Worm (Caenorhabditis elegans): Measurements from ENCODE around the gene F42A9.8.

F42A9.8 gene

ce11 chrIV:8618698-8619097 lies at the start of gene F42A9.8:
Gene F42A9.8 (minus strand): TSS chrIV:8618785.
- TF ChIP-seq ceh-43 (GFP tag; optimal IDR thresholded peaks at IDR 0.05) (no peak), M03D4.4 (tag; optimal IDR thresholded peaks at IDR 0.05) (no peak), ceh-39 (tag; optimal IDR thresholded peaks at IDR 0.05) (no peak), mep-1 (tag; optimal IDR thresholded peaks at IDR 0.05) (peak; percentile 55), unc-120 (tag; optimal IDR thresholded peaks at IDR 0.05; ENCODE audit: poor library complexity, severe bottlenecking) (no peak), ces-1 (GFP tag; optimal IDR thresholded peaks at IDR 0.05) (no peak)

ce11 chrIV:8665778-8666177 lies 47.2 kb upstream of the F42A9.8 start:
- TF ChIP-seq ceh-39 (tag; optimal IDR thresholded peaks at IDR 0.05) (no peak), bed-3 (GFP tag; optimal IDR thresholded peaks at IDR 0.05) (no peak), sptf-1 (tag; optimal IDR thresholded peaks at IDR 0.05) (no peak), cnd-1 (tag; optimal IDR thresholded peaks at IDR 0.05) (no peak), nhr-76 (tag; optimal IDR thresholded peaks at IDR 0.05) (no peak), pha-4 (tag; optimal IDR thresholded peaks at IDR 0.05) (no peak), M03D4.4 (tag; optimal IDR thresholded peaks at IDR 0.05) (no peak), nhr-28 (tag; optimal IDR thresholded peaks at IDR 0.05) (no peak), unc-62 (GFP tag; optimal IDR thresholded peaks at IDR 0.05) (no peak), ceh-43 (GFP tag; optimal IDR thresholded peaks at IDR 0.05) (no peak), lsy-2 (tag; optimal IDR thresholded peaks at IDR 0.05) (no peak), sem-2 (GFP tag; optimal IDR thresholded peaks at IDR 0.05) (no peak), elt-3 (tag; optimal IDR thresholded peaks at IDR 0.05) (no peak), mep-1 (tag; optimal IDR thresholded peaks at IDR 0.05) (no peak)

- TF ChIP-seq nhr-12 (tag; optimal IDR thresholded peaks at IDR 0.05), result no peak
- no peak for TF ChIP-seq pha-4 (tag; optimal IDR thresholded peaks at IDR 0.05)
- TF ChIP-seq cnd-1 (tag; optimal IDR thresholded peaks at IDR 0.05), result no peak
- no peak for TF ChIP-seq nhr-28 (tag; optimal IDR thresholded peaks at IDR 0.05)
- no peak for TF ChIP-seq elt-3 (tag; optimal IDR thresholded peaks at IDR 0.05)
- no peak for TF ChIP-seq drap-1 (GFP tag; optimal IDR thresholded peaks at IDR 0.05)
These were observed 39.5 kb upstream of the F42A9.8 start, which contains the start of gene C49C8.6 for ce11 chrIV:8658122-8658521. Gene C49C8.6 (minus strand): TSS chrIV:8658222.

ce11 chrIV:8654115-8654628 lies 35.6 kb upstream of the F42A9.8 start, which contains the start of gene C49C8.1:
Gene C49C8.1 (plus strand): TSS chrIV:8654578.
- TF ChIP-seq ces-1 (GFP tag; optimal IDR thresholded peaks at IDR 0.05) (no peak), zip-8 (tag; optimal IDR thresholded peaks at IDR 0.05) (peak; percentile 92)

- no peak for TF ChIP-seq hlh-1 (tag; optimal IDR thresholded peaks at IDR 0.05)
- no peak for TF ChIP-seq nhr-28 (tag; optimal IDR thresholded peaks at IDR 0.05)
- no peak for TF ChIP-seq unc-62 (GFP tag; optimal IDR thresholded peaks at IDR 0.05)
- TF ChIP-seq M03D4.4 (tag; optimal IDR thresholded peaks at IDR 0.05), result no peak
- no peak for TF ChIP-seq nhr-12 (tag; optimal IDR thresholded peaks at IDR 0.05)
- TF ChIP-seq ztf-11 (tag; optimal IDR thresholded peaks at IDR 0.05), result no peak
- no peak for TF ChIP-seq pha-4 (tag; optimal IDR thresholded peaks at IDR 0.05)
- no peak for TF ChIP-seq ceh-83 (GFP tag; optimal IDR thresholded peaks at IDR 0.05)
These were observed 35.0 kb upstream of the F42A9.8 start, which contains the start of gene C49C8.5 for ce11 chrIV:8653592-8653991. Gene C49C8.5 (minus strand): TSS chrIV:8653664.

ce11 chrIV:8651835-8652234 lies 33.2 kb upstream of the F42A9.8 start, which contains the start of gene C49C8.8:
Gene C49C8.8 (plus strand): TSS chrIV:8652135.
- TF ChIP-seq nhr-237 (tag; optimal IDR thresholded peaks at IDR 0.05) (no peak), snpc-4 (tag; optimal IDR thresholded peaks at IDR 0.05) (no peak)

- no peak for TF ChIP-seq elt-3 (tag; optimal IDR thresholded peaks at IDR 0.05)
- no peak for TF ChIP-seq flh-1 (GFP tag; optimal IDR thresholded peaks at IDR 0.05)
- TF ChIP-seq mab-5 (tag; optimal IDR thresholded peaks at IDR 0.05), result no peak
- TF ChIP-seq nhr-76 (tag; optimal IDR thresholded peaks at IDR 0.05), result no peak
- TF ChIP-seq nhr-28 (tag; optimal IDR thresholded peaks at IDR 0.05), result no peak
- no peak for TF ChIP-seq ces-1 (GFP tag; optimal IDR thresholded peaks at IDR 0.05)
- TF ChIP-seq bed-3 (GFP tag; optimal IDR thresholded peaks at IDR 0.05), result no peak
- no peak for TF ChIP-seq ceh-83 (GFP tag; optimal IDR thresholded peaks at IDR 0.05)
- no peak for TF ChIP-seq snpc-4 (tag; optimal IDR thresholded peaks at IDR 0.05)
- no peak for TF ChIP-seq ceh-43 (GFP tag; optimal IDR thresholded peaks at IDR 0.05)
- TF ChIP-seq nhr-2 (tag; optimal IDR thresholded peaks at IDR 0.05), result no peak
- TF ChIP-seq lin-32 (GFP tag; optimal IDR thresholded peaks at IDR 0.05), result no peak
- TF ChIP-seq M03D4.4 (tag; optimal IDR thresholded peaks at IDR 0.05), result no peak
- no peak for TF ChIP-seq sptf-1 (tag; optimal IDR thresholded peaks at IDR 0.05)
- TF ChIP-seq tbx-8 (GFP tag; optimal IDR thresholded peaks at IDR 0.05), result no peak
- TF ChIP-seq hlh-1 (tag; optimal IDR thresholded peaks at IDR 0.05), result no peak
These were observed 32.1 kb upstream of the F42A9.8 start, which contains the start of gene C49C8.2 for ce11 chrIV:8650696-8651095. Gene C49C8.2 (plus strand): TSS chrIV:8651088.
